Fruit fly (Drosophila melanogaster): ENCODE results near the gene CG4582.

Gene CG4582

DNA sequence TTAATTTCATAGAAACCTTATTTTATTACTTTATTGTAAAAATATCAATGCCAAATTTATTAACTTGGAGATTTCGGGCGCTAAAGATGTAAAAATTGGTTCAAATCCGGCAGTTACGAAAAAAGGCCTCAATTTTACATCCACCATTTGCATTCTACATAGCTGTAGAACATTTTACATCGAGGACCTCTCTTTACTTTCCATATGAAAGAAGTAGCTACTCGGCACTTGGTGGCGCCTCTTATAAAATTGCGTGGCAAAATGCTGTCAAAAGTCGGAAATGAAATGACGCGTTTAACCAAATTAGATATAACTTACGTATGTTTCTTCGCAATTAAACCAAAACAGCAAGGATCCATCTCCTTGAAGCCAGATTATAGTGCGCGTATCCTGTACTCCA lies 8.5 kb upstream of the CG4582 start (continued):
- peak; percentile 42 for TF ChIP-seq abd-A (tag; optimal IDR thresholded peaks at IDR 0.05)
- TF ChIP-seq Asciz (GFP tag; optimal IDR thresholded peaks at IDR 0.05) = no peak
- no peak for TF ChIP-seq twi (tag; optimal IDR thresholded peaks at IDR 0.05)
- TF ChIP-seq fru (optimal IDR thresholded peaks at IDR 0.05) = no peak
- no peak for TF ChIP-seq Sry-δ (GFP tag; optimal IDR thresholded peaks at IDR 0.05)
- no peak for TF ChIP-seq Ets65A (GFP tag)
- peak; percentile 45; the same call in 1 of the 3 replicates for TF ChIP-seq ci (GFP tag; IDR thresholded peaks at IDR 0.05)
- TF ChIP-seq CG15696 (tag; optimal IDR thresholded peaks at IDR 0.05) = peak; percentile 40
- peak; percentile 91 for TF ChIP-seq CTCF (GFP tag; optimal IDR thresholded peaks at IDR 0.05)
- no peak for TF ChIP-seq CG17912 (GFP tag; optimal IDR thresholded peaks at IDR 0.05)
- no peak for TF ChIP-seq Hmx (GFP tag; optimal IDR thresholded peaks at IDR 0.05)
- peak; percentile 2 for TF ChIP-seq Meics (GFP tag; optimal IDR thresholded peaks at IDR 0.05)
- no peak for TF ChIP-seq CG13424 (tag; optimal IDR thresholded peaks at IDR 0.05)
- TF ChIP-seq CG14710 (tag; optimal IDR thresholded peaks at IDR 0.05) = peak; percentile 24
- no peak for TF ChIP-seq run (tag; optimal IDR thresholded peaks at IDR 0.05)
- TF ChIP-seq pho (GFP tag; optimal IDR thresholded peaks at IDR 0.05) = no peak
- TF ChIP-seq luna (GFP tag; optimal IDR thresholded peaks at IDR 0.05) = no peak
- no peak for TF ChIP-seq zf30C (GFP tag; optimal IDR thresholded peaks at IDR 0.05)
- no peak for TF ChIP-seq Ada2b (GFP tag; IDR thresholded peaks at IDR 0.05)
- TF ChIP-seq pita (GFP tag; optimal IDR thresholded peaks at IDR 0.05) = peak; percentile 32
- TF ChIP-seq fu2 (GFP tag; optimal IDR thresholded peaks at IDR 0.05) = no peak
- TF ChIP-seq Hr3 (GFP tag; optimal IDR thresholded peaks at IDR 0.05) = no peak
- TF ChIP-seq CG6175 (GFP tag; IDR thresholded peaks at IDR 0.05) = no peak
- TF ChIP-seq Med (GFP tag) = peak; percentile 27
- TF ChIP-seq ERR (GFP tag; optimal IDR thresholded peaks at IDR 0.05) = no peak
- TF ChIP-seq CG10274 (GFP tag; optimal IDR thresholded peaks at IDR 0.05) = no peak
- TF ChIP-seq sens (GFP tag) = peak; percentile 74
- peak; percentile 24 for TF ChIP-seq trem (tag; optimal IDR thresholded peaks at IDR 0.05)
- no peak for TF ChIP-seq C15 (GFP tag; IDR thresholded peaks at IDR 0.05)
- TF ChIP-seq tx (GFP tag; optimal IDR thresholded peaks at IDR 0.05) = no peak
- TF ChIP-seq CG42726 (GFP tag; IDR thresholded peaks at IDR 0.05; ENCODE audit: partially characterized antibody) = no peak
- peak; percentile 3 for TF ChIP-seq CG1603 (tag; optimal IDR thresholded peaks at IDR 0.05)
- no peak for TF ChIP-seq vfl (GFP tag; optimal IDR thresholded peaks at IDR 0.05)
- TF ChIP-seq CG18599 (GFP tag; optimal IDR thresholded peaks at IDR 0.05) = peak; percentile 27
- TF ChIP-seq Rfx (GFP tag; IDR thresholded peaks at IDR 0.05) = 0 out of 2 replicates have a peak, but pooled peaks have one; percentile 5
- no peak for TF ChIP-seq CG34422 (GFP tag; IDR thresholded peaks at IDR 0.05)
- no peak for TF ChIP-seq Gug (GFP tag; IDR thresholded peaks at IDR 0.05)
- peak; percentile 71; the same call in 1 of the 2 replicates for TF ChIP-seq amos (GFP tag; IDR thresholded peaks at IDR 0.05; ENCODE audit: partially characterized antibody)
- TF ChIP-seq sima (GFP tag; optimal IDR thresholded peaks at IDR 0.05) = no peak
- no peak for TF ChIP-seq CG1024 (GFP tag; IDR thresholded peaks at IDR 0.05)
- TF ChIP-seq Opbp (GFP tag; IDR thresholded peaks at IDR 0.05; ENCODE audit: partially characterized antibody) = no peak
- TF ChIP-seq CG2202 (tag; optimal IDR thresholded peaks at IDR 0.05) = no peak
- peak; percentile 14 for TF ChIP-seq CG15514 (GFP tag; optimal IDR thresholded peaks at IDR 0.05)
- no peak for TF ChIP-seq Vsx1 (GFP tag; optimal IDR thresholded peaks at IDR 0.05)
- peak; percentile 33 for TF ChIP-seq CG2712 (tag; optimal IDR thresholded peaks at IDR 0.05)
- no peak for TF ChIP-seq CG7928 (GFP tag; optimal IDR thresholded peaks at IDR 0.05)
- TF ChIP-seq CG7271 (tag; optimal IDR thresholded peaks at IDR 0.05) = peak; percentile 5
- no peak for TF ChIP-seq ems (GFP tag; optimal IDR thresholded peaks at IDR 0.05)
- 0 out of 2 replicates have a peak, but pooled peaks have one; percentile 15 for TF ChIP-seq sob (GFP tag; IDR thresholded peaks at IDR 0.05)
- TF ChIP-seq tap (tag; optimal IDR thresholded peaks at IDR 0.05) = no peak
- TF ChIP-seq dmrt11E (tag; optimal IDR thresholded peaks at IDR 0.05) = no peak
- TF ChIP-seq lola (GFP tag; optimal IDR thresholded peaks at IDR 0.05) = no peak
- TF ChIP-seq hth (optimal IDR thresholded peaks at IDR 0.05) = no peak
